Worm (Caenorhabditis elegans) whole organism, midembryonic: ENCODE results near the gene Y55F3AM.11.

Source experiments
- T22C8.4 ChIP-seq: fragments of 200-800 bp; sonication (Bioruptor generic); IDR thresholded peaks from 2 replicates; pipeline ENCODE4 v1.3.6; 2022; ENCODE audit warnings: missing genetic modification characterization, missing compliant biosample characterization
- cog-1 ChIP-seq: sonication (generic microtip); optimal IDR thresholded peaks from 2 replicates; lab custom pipeline; 2016; ENCODE audit warnings: missing genetic modification characterization, missing compliant biosample characterization
- flt-1 ChIP-seq: fragments of 200-800 bp; sonication (Bioruptor generic); IDR thresholded peaks from 2 replicates; pipeline ENCODE4 v1.3.6; 2022; ENCODE audit warnings: missing genetic modification characterization, missing compliant biosample characterization
- klf-2 ChIP-seq: fragments of 200-800 bp; sonication (Bioruptor generic); conservative IDR thresholded peaks from 2 replicates; pipeline ENCODE4 v1.3.6; 2022; ENCODE audit warnings: missing genetic modification reagents, missing genetic modification characterization, missing compliant biosample characterization
- med-1 ChIP-seq: sonication (generic microtip); optimal IDR thresholded peaks from 2 replicates; lab custom pipeline; 2017; ENCODE audit warnings: missing genetic modification characterization, mild to moderate bottlenecking, missing compliant biosample characterization, antibody characterized with exemption, missing genetic modification reagents; ENCODE audit not compliant: insufficient read depth
- ref-1 ChIP-seq: fragments of 200-800 bp; sonication (Bioruptor generic); conservative IDR thresholded peaks from 2 replicates; pipeline ENCODE4 v1.3.6; 2022; ENCODE audit warnings: missing genetic modification reagents, missing genetic modification characterization, missing compliant biosample characterization
- tab-1 ChIP-seq: fragments of 200-800 bp; sonication (Bioruptor generic); IDR thresholded peaks from 2 replicates; pipeline ENCODE4 v1.3.6; 2022; ENCODE audit warnings: missing genetic modification characterization, missing compliant biosample characterization
- ztf-23 ChIP-seq: fragments of 200-800 bp; sonication (Bioruptor generic); IDR thresholded peaks from 2 replicates; pipeline ENCODE4 v1.3.6; 2022; ENCODE audit warnings: missing genetic modification reagents, missing genetic modification characterization, missing compliant biosample characterization
- ztf-29 ChIP-seq: fragments of 200-800 bp; sonication (Bioruptor generic); IDR thresholded peaks from 2 replicates; pipeline ENCODE4 v1.3.6; 2022; ENCODE audit warnings: missing genetic modification reagents, missing genetic modification characterization, missing compliant biosample characterization

- TF ChIP-seq ztf-23 (GFP tag; lab: Robert Waterston, UW) = no peak
- TF ChIP-seq T22C8.4 (GFP tag; lab: Robert Waterston, UW) = no peak
- TF ChIP-seq flt-1 (GFP tag; lab: Robert Waterston, UW) = peak; percentile 52; the same call in 1 of the 2 replicates
- TF ChIP-seq ref-1 (GFP tag; lab: Robert Waterston, UW) = no peak
- TF ChIP-seq klf-2 (GFP tag; lab: Robert Waterston, UW) = no peak
- no peak for TF ChIP-seq tab-1 (GFP tag; lab: Robert Waterston, UW)
- no peak for TF ChIP-seq med-1 (GFP tag; lab: Kevin White, UChicago)
- no peak for TF ChIP-seq cog-1 (tag; lab: Kevin White, UChicago)
- no peak for TF ChIP-seq ztf-29 (GFP tag; lab: Robert Waterston, UW)
These were observed 53.0 kb downstream of the Y55F3AM.11 start for ce11 chrIV:991181-991642.
